Worm (Caenorhabditis elegans) whole organism, L3 larva: Measurements from ENCODE around the gene F53C3.4.

Experiments used
- R02D3.7 ChIP-seq: fragments of 150-350 bp; optimal IDR thresholded peaks from 2 replicates; lab custom pipeline; 2014; ENCODE audit warnings: missing biosample characterization, missing genetic modification characterization
- ZK546.5 ChIP-seq: sonication (generic microtip); optimal IDR thresholded peaks from 2 replicates; lab custom pipeline; 2017; ENCODE audit warnings: missing biosample characterization, missing genetic modification characterization
- aly-2 ChIP-seq: fragments of 150-350 bp; optimal IDR thresholded peaks from 2 replicates; lab custom pipeline; 2014; ENCODE audit warnings: missing biosample characterization, missing genetic modification characterization
- ceh-16 ChIP-seq: sonication (generic microtip); optimal IDR thresholded peaks from 2 replicates; lab custom pipeline; 2017; ENCODE audit warnings: missing biosample characterization, missing genetic modification characterization
- ceh-28 ChIP-seq: fragments of 150-350 bp; optimal IDR thresholded peaks from 2 replicates; lab custom pipeline; 2014; ENCODE audit warnings: missing biosample characterization, missing genetic modification reagents, missing genetic modification characterization
- ceh-82 ChIP-seq: fragments of 150-350 bp; optimal IDR thresholded peaks from 2 replicates; lab custom pipeline; 2014; ENCODE audit warnings: missing biosample characterization, missing genetic modification characterization
- ceh-9 ChIP-seq: sonication (generic microtip); optimal IDR thresholded peaks from 2 replicates; lab custom pipeline; 2018; ENCODE audit warnings: missing biosample characterization, missing genetic modification characterization
- egl-27 ChIP-seq: sonication (generic microtip); optimal IDR thresholded peaks from 4 replicates; lab custom pipeline; 2017; ENCODE audit warnings: missing biosample characterization, missing genetic modification reagents, missing genetic modification characterization
- egl-5 ChIP-seq: fragments of 150-350 bp; optimal IDR thresholded peaks from 2 replicates; lab custom pipeline; 2017; ENCODE audit warnings: missing biosample characterization, missing genetic modification reagents, missing genetic modification characterization, inconsistent platforms
- elt-2 ChIP-seq: sonication (generic microtip); optimal IDR thresholded peaks from 2 replicates; lab custom pipeline; 2016; ENCODE audit warnings: missing genetic modification reagents, mild to moderate bottlenecking, missing genetic modification characterization, missing compliant biosample characterization
- elt-3 ChIP-seq, 3 experiments: fragments of 150-350 bp in 1 of 3; sonication (generic microtip) in 2 of 3; optimal IDR thresholded peaks; 2 replicates in 2 of 3; 4 replicates in 1 of 3; lab custom pipeline; 2014 to 2017; ENCODE audit warnings: missing biosample characterization in 3 of 3, missing genetic modification characterization in 3 of 3
- fkh-10 ChIP-seq: sonication (generic microtip); optimal IDR thresholded peaks from 2 replicates; lab custom pipeline; 2017; ENCODE audit warnings: missing biosample characterization, missing genetic modification reagents, missing genetic modification characterization
- fkh-2 ChIP-seq: fragments of 150-350 bp; optimal IDR thresholded peaks from 2 replicates; lab custom pipeline; 2014; ENCODE audit warnings: missing biosample characterization, missing genetic modification reagents, missing genetic modification characterization
- hmg-11 ChIP-seq: sonication (generic microtip); optimal IDR thresholded peaks from 2 replicates; lab custom pipeline; 2016; ENCODE audit warnings: missing genetic modification characterization, missing compliant biosample characterization
- jun-1 ChIP-seq: fragments of 150-350 bp; optimal IDR thresholded peaks from 2 replicates; lab custom pipeline; 2014; ENCODE audit warnings: missing biosample characterization, missing genetic modification reagents, missing genetic modification characterization
- lin-15B ChIP-seq: fragments of 150-350 bp; optimal IDR thresholded peaks from 2 replicates; lab custom pipeline; 2014; ENCODE audit warnings: missing biosample characterization, missing genetic modification characterization
- lin-39 ChIP-seq: fragments of 150-350 bp; optimal IDR thresholded peaks from 2 replicates; lab custom pipeline; 2018; ENCODE audit warnings: missing biosample characterization, missing genetic modification reagents, missing genetic modification characterization
- lsy-12 ChIP-seq: sonication (generic microtip); optimal IDR thresholded peaks from 2 replicates; lab custom pipeline; 2016; ENCODE audit warnings: mild to moderate bottlenecking, missing genetic modification characterization, missing compliant biosample characterization
- mdl-1 ChIP-seq: fragments of 150-350 bp; optimal IDR thresholded peaks from 2 replicates; lab custom pipeline; 2014; ENCODE audit warnings: missing biosample characterization, missing genetic modification characterization
- mml-1 ChIP-seq: fragments of 150-350 bp; sonication (generic microtip); optimal IDR thresholded peaks from 3 replicates; lab custom pipeline; 2014; ENCODE audit warnings: missing biosample characterization, missing genetic modification characterization
- nfya-1 ChIP-seq: sonication (generic microtip); optimal IDR thresholded peaks from 2 replicates; lab custom pipeline; 2017; ENCODE audit warnings: missing genetic modification characterization, mild to moderate bottlenecking, missing compliant biosample characterization, antibody characterized with exemption, moderate library complexity; ENCODE audit not compliant: insufficient read depth
- nhr-23 ChIP-seq: fragments of 150-350 bp; optimal IDR thresholded peaks from 2 replicates; lab custom pipeline; 2014; ENCODE audit warnings: missing biosample characterization, missing genetic modification reagents, missing genetic modification characterization
- nhr-25 ChIP-seq: sonication (generic microtip); optimal IDR thresholded peaks from 2 replicates; lab custom pipeline; 2017; ENCODE audit warnings: missing biosample characterization, missing genetic modification characterization
- nhr-28 ChIP-seq: fragments of 150-350 bp; optimal IDR thresholded peaks from 2 replicates; lab custom pipeline; 2014; ENCODE audit warnings: missing biosample characterization, missing genetic modification characterization
- nhr-67 ChIP-seq: fragments of 150-350 bp; optimal IDR thresholded peaks from 2 replicates; lab custom pipeline; 2014; ENCODE audit warnings: missing biosample characterization, missing genetic modification characterization
- nhr-76 ChIP-seq: fragments of 150-350 bp; sonication (generic microtip); optimal IDR thresholded peaks from 5 replicates; lab custom pipeline; 2014; ENCODE audit warnings: missing biosample characterization, missing genetic modification characterization
- pqm-1 ChIP-seq: fragments of 150-350 bp; optimal IDR thresholded peaks from 2 replicates; lab custom pipeline; 2017; ENCODE audit warnings: missing biosample characterization, missing genetic modification characterization, inconsistent platforms
- sea-2 ChIP-seq: fragments of 150-350 bp; sonication (generic microtip); optimal IDR thresholded peaks from 4 replicates; lab custom pipeline; 2014; ENCODE audit warnings: missing biosample characterization, missing genetic modification reagents, missing genetic modification characterization
- snpc-4 ChIP-seq: fragments of 150-350 bp; optimal IDR thresholded peaks from 2 replicates; lab custom pipeline; 2014; ENCODE audit warnings: missing biosample characterization, missing genetic modification characterization
- tbx-2 ChIP-seq: sonication (generic microtip); optimal IDR thresholded peaks from 2 replicates; lab custom pipeline; 2016; ENCODE audit warnings: mild to moderate bottlenecking, missing genetic modification characterization, missing compliant biosample characterization
- unc-39 ChIP-seq: sonication (generic microtip); optimal IDR thresholded peaks from 4 replicates; lab custom pipeline; 2017; ENCODE audit warnings: missing biosample characterization, missing genetic modification characterization
- unc-62 ChIP-seq: fragments of 150-350 bp; sonication (generic microtip); optimal IDR thresholded peaks from 4 replicates; lab custom pipeline; 2014; ENCODE audit warnings: missing biosample characterization, missing genetic modification reagents, missing genetic modification characterization
- ztf-11 ChIP-seq: fragments of 150-350 bp; optimal IDR thresholded peaks from 2 replicates; lab custom pipeline; 2014; ENCODE audit warnings: missing biosample characterization, missing genetic modification characterization
- ztf-4 ChIP-seq: fragments of 150-350 bp; optimal IDR thresholded peaks from 2 replicates; lab custom pipeline; 2014; ENCODE audit warnings: missing biosample characterization, missing genetic modification characterization

F53C3.4 gene

DNA sequence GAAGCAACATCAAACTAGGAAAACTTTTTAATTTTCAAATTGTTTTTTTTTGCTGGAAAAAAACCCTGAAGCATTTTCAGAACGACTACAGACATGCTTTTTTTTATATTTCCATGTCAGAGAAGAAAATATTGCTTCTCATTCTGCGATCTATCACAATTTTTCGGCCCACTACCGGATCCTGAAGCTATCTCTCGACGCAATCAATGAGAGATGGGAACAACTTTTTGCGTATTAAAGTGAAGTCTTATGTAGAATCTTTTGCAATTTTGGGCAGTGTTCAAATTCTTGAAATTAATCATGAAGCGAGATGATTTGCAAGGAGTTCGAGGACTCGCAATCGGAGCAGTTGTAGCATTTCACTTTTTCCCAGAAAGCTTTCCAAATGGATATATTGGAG, 31.6 kb upstream of the F53C3.4 start, which contains the start of gene oac-10:
TSS of gene oac-10 (plus strand) at position 301 of the 400 bp plus-strand sequence.
- TF ChIP-seq nhr-67 (tag; lab: Kevin White, UChicago) = no peak
- no peak for TF ChIP-seq lin-39 (tag; lab: Kevin White, UChicago)
- no peak for TF ChIP-seq tbx-2 (tag; lab: Kevin White, UChicago)
- TF ChIP-seq elt-3 (tag; optimal IDR thresholded peaks at IDR 0.05; lab: Kevin White, UChicago) = no peak
- no peak for TF ChIP-seq lsy-12
- no peak for TF ChIP-seq R02D3.7 (tag; lab: Kevin White, UChicago)
- no peak for TF ChIP-seq egl-5
- no peak for TF ChIP-seq nfya-1 (tag; lab: Kevin White, UChicago)
- no peak for TF ChIP-seq ztf-4 (tag; lab: Kevin White, UChicago)
- TF ChIP-seq mml-1 = no peak

DNA sequence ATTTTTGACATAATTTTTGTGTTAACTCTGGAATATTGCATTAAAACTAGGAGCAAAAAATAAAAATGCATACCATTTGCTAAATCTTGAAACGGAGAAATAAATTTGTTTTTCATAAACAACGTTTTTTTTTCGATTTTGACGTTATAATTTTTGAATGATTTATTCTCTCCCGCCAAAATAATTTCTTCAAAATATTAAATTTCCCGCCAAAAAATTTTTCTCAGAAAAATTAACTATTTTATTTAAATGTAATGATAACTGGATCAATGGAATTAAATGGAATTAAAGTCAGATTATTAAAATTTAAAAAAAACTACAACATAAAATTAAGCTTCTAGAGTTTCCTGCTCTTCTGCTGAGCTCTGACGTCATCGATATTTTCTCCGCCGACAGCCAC, 24.1 kb upstream of the F53C3.4 start, which contains the start of gene nep-3:
TSS of gene nep-3 (minus strand) at position 101 of the 400 bp plus-strand sequence.
- TF ChIP-seq snpc-4 (tag; lab: Kevin White, UChicago) (no peak), ztf-4 (tag; lab: Kevin White, UChicago) (no peak), ceh-28 (no peak), tbx-2 (tag; lab: Kevin White, UChicago) (no peak), ceh-9 (no peak), nhr-76 (tag; lab: Kevin White, UChicago) (no peak), fkh-10 (GFP tag; lab: Kevin White, UChicago) (no peak), nhr-28 (no peak), pqm-1 (tag; lab: Kevin White, UChicago) (no peak), aly-2 (tag; lab: Kevin White, UChicago) (no peak), nhr-23 (no peak), hmg-11 (no peak)

DNA sequence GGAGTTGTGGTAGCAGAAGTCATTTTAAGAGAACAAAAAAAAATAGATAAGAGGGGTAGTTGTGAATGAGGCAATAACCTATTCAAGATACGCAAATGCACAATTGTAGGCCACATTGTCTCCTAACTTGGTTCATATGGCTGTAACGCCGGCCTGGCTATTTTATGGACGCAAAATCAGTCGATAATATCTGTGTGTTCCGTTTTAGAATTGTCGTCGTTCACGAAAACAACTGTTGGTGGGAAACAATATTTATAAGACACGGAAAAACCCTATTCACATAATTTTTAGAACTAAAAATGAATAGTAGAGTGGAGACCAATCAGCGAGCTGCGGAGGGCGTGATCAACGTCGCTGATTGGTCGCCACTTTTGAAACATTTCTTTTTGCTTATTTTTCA, 23.3 kb upstream of the F53C3.4 start, which contains the start of gene sdz-7:
TSS of gene sdz-7 (minus strand) at position 101 of the 400 bp plus-strand sequence.
- TF ChIP-seq mml-1 (no peak), jun-1 (tag; lab: Kevin White, UChicago) (no peak), sea-2 (GFP tag; lab: Kevin White, UChicago) (no peak), nhr-25 (no peak), pqm-1 (tag; lab: Kevin White, UChicago) (no peak), nhr-28 (no peak), ceh-28 (no peak), elt-3 (tag; optimal IDR thresholded peaks at IDR 0.05; lab: Kevin White, UChicago) (no peak), ztf-4 (tag; lab: Kevin White, UChicago) (no peak), mdl-1 (tag; lab: Kevin White, UChicago) (no peak), egl-27 (no peak), aly-2 (tag; lab: Kevin White, UChicago) (no peak), ZK546.5 (no peak), unc-62 (no peak), fkh-2 (no peak), ztf-11 (tag; lab: Kevin White, UChicago) (no peak), lin-15B (no peak), ceh-82 (tag; lab: Kevin White, UChicago) (no peak), lsy-12 (no peak)

DNA sequence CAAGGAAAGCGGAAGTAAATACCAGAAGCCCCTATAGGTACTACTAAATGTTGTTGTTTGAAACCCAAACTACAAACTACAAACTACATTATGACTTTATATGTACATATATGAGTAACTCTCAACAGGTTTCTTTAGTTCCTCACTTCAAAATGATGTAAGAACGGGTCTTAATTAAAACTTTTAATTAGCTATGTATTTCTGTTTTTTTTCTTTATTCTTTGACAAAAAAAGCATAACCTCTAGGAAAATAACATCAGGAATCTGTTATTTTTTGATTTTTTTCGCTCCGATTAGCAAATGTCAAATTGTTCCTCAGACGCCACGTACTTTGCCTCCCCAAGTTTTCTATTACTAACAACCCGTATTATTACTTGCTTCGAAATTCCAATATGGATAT, 22.9 kb upstream of the F53C3.4 start, which contains the start of gene srh-250:
TSS of gene srh-250 (plus strand) at position 301 of the 400 bp plus-strand sequence.
- TF ChIP-seq nhr-28 (no peak), ZK546.5 (no peak), elt-2 (tag; lab: Kevin White, UChicago) (no peak), ceh-28 (no peak), ceh-16 (tag; lab: Kevin White, UChicago) (no peak), ceh-82 (tag; lab: Kevin White, UChicago) (no peak), ztf-4 (tag; lab: Kevin White, UChicago) (no peak), aly-2 (tag; lab: Kevin White, UChicago) (no peak)

DNA sequence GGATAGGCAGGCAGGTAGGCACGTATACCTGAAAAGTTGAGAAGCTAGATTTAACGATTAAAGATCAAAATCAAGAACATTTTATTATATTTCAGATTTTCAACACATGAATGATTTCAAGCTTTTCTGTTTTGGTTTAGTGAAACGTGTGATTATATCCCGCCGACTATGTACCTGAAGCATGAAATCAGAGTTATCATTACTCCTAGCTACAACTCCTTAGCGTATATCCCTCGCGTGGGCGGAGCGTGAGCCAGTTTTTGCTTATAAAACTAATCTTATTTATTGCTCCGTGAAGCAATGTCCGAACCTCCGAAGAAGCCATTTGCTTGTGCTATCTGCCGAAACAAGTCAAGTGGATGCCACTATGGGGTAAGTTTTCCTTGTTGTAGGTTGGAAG, 21.3 kb upstream of the F53C3.4 start, which contains the start of gene nhr-166:
TSS of gene nhr-166 (plus strand) at position 301 of the 400 bp plus-strand sequence.
- no peak for TF ChIP-seq jun-1 (tag; lab: Kevin White, UChicago)
- no peak for TF ChIP-seq egl-5
- no peak for TF ChIP-seq fkh-10 (GFP tag; lab: Kevin White, UChicago)
- TF ChIP-seq lin-39 (tag; lab: Kevin White, UChicago) = no peak
- TF ChIP-seq tbx-2 (tag; lab: Kevin White, UChicago) = no peak
- TF ChIP-seq unc-39 (tag; lab: Kevin White, UChicago) = no peak
- no peak for TF ChIP-seq nhr-76 (tag; lab: Kevin White, UChicago)
